Fruit fly (Drosophila melanogaster) whole organism, embryonic: ENCODE data around the gene CG43800.

Experiments used
- Awh ChIP-seq: fragments of 200-800 bp; sonication (Bioruptor generic); IDR thresholded peaks from 2 replicates; pipeline ENCODE4, ENCODE4 v1.3.6; 2022; ENCODE audit warnings: missing biosample characterization, missing genetic modification characterization
- Bgb ChIP-seq: fragments of 200-800 bp; sonication (Bioruptor generic); IDR thresholded peaks from 2 replicates; pipeline ENCODE4 v1.3.6; 2022; ENCODE audit warnings: missing biosample characterization, missing genetic modification characterization; ENCODE audit not compliant: partially characterized antibody
- CG11398 ChIP-seq: fragments of 200-800 bp; sonication (Bioruptor generic); optimal IDR thresholded peaks from 2 replicates; lab custom pipeline; 2016; ENCODE audit warnings: missing biosample characterization, missing genetic modification characterization
- CG12219 ChIP-seq: fragments of 200-800 bp; sonication (Bioruptor generic); optimal IDR thresholded peaks from 3 replicates; lab custom pipeline; 2018; ENCODE audit warnings: missing biosample characterization, mild to moderate bottlenecking, missing genetic modification characterization
- CG12769 ChIP-seq: fragments of 200-800 bp; sonication (Bioruptor generic); optimal IDR thresholded peaks from 2 replicates; lab custom pipeline; 2019; ENCODE audit warnings: missing biosample characterization, mild to moderate bottlenecking, missing genetic modification characterization, moderate library complexity
- CG14860 ChIP-seq: fragments of 200-800 bp; sonication (Bioruptor generic); IDR thresholded peaks from 3 replicates; pipeline ENCODE4 v1.3.6; 2022; ENCODE audit warnings: missing biosample characterization, missing genetic modification characterization; ENCODE audit not compliant: partially characterized antibody
- CG15269 ChIP-seq: fragments of 200-800 bp; sonication (Bioruptor generic); optimal IDR thresholded peaks from 2 replicates; lab custom pipeline; 2018; ENCODE audit warnings: missing biosample characterization, mild to moderate bottlenecking, missing genetic modification characterization, moderate library complexity
- CG1603 ChIP-seq: fragments of 200-800 bp; sonication (Bioruptor generic); optimal IDR thresholded peaks from 2 replicates; lab custom pipeline; 2019; ENCODE audit warnings: missing biosample characterization, mild to moderate bottlenecking, missing genetic modification characterization, moderate library complexity
- CG17328 ChIP-seq: fragments of 200-800 bp; sonication (Bioruptor generic); IDR thresholded peaks from 2 replicates; pipeline ENCODE4 v1.3.6; 2022; ENCODE audit warnings: missing biosample characterization, missing genetic modification characterization
- CG18764 ChIP-seq: fragments of 200-800 bp; sonication (Bioruptor generic); optimal IDR thresholded peaks from 3 replicates; lab custom pipeline; 2016; ENCODE audit warnings: missing biosample characterization, missing genetic modification characterization
- CG2875 ChIP-seq: fragments of 200-800 bp; sonication (Bioruptor generic); optimal IDR thresholded peaks from 2 replicates; lab custom pipeline; 2017; ENCODE audit warnings: missing biosample characterization, mild to moderate bottlenecking, missing genetic modification characterization, missing genetic modification reagents
- CG30020 ChIP-seq: fragments of 200-800 bp; optimal IDR thresholded peaks from 2 replicates; lab custom pipeline; 2019; ENCODE audit warnings: missing biosample characterization, mild to moderate bottlenecking, missing genetic modification characterization, moderate library complexity
- CG43689 ChIP-seq: fragments of 200-800 bp; sonication (Bioruptor generic); IDR thresholded peaks from 2 replicates; pipeline ENCODE4 v1.3.6; 2022; ENCODE audit warnings: missing biosample characterization, missing genetic modification characterization
- CG4617 ChIP-seq: fragments of 200-800 bp; sonication (Bioruptor generic); optimal IDR thresholded peaks from 3 replicates; lab custom pipeline; 2016; ENCODE audit warnings: missing biosample characterization, missing genetic modification characterization, borderline replicate concordance
- CG7987 ChIP-seq: fragments of 200-800 bp; sonication (Bioruptor generic); optimal IDR thresholded peaks from 2 replicates; lab custom pipeline; 2018; ENCODE audit warnings: missing biosample characterization, mild to moderate bottlenecking, missing genetic modification characterization, moderate library complexity
- CG8944 ChIP-seq: fragments of 200-800 bp; sonication (Bioruptor generic); optimal IDR thresholded peaks from 3 replicates; lab custom pipeline; 2016; ENCODE audit warnings: missing biosample characterization, missing genetic modification characterization
- CG9609 ChIP-seq: fragments of 200-800 bp; sonication (Bioruptor generic); optimal IDR thresholded peaks from 3 replicates; lab custom pipeline; 2016; ENCODE audit warnings: missing biosample characterization, missing genetic modification characterization
- Dbx ChIP-seq: fragments of 200-800 bp; sonication (Bioruptor generic); IDR thresholded peaks from 3 replicates; pipeline ENCODE4 v1.3.6; 2022; ENCODE audit warnings: missing biosample characterization, missing genetic modification characterization
- Dfd ChIP-seq, 2 experiments: fragments of >200 bp; optimal IDR thresholded peaks; 2 replicates each; lab custom pipeline; 2017; ENCODE audit warnings: missing biosample characterization in 2 of 2, missing genetic modification characterization in 2 of 2
- Eip74EF ChIP-seq, 2 experiments: fragments of 200-800 bp in 1 of 2; fragments of >200 bp in 1 of 2; sonication (Bioruptor generic) in 1 of 2; optimal IDR thresholded peaks; 2 replicates each; lab custom pipeline; 2017 to 2019; ENCODE audit warnings: missing biosample characterization in 2 of 2, missing genetic modification characterization in 2 of 2, mild to moderate bottlenecking in 1 of 2, moderate library complexity in 1 of 2
- Gug ChIP-seq: fragments of 200-800 bp; sonication (Bioruptor generic); IDR thresholded peaks from 4 replicates; pipeline ENCODE4 v1.3.6; 2022; ENCODE audit warnings: missing biosample characterization, missing genetic modification characterization
- H15 ChIP-seq: fragments of 200-800 bp; sonication (Bioruptor generic); IDR thresholded peaks from 3 replicates; pipeline ENCODE4 v1.3.6; 2022; ENCODE audit warnings: missing biosample characterization, missing genetic modification characterization
- Mes4 ChIP-seq: fragments of 200-800 bp; sonication (Bioruptor generic); optimal IDR thresholded peaks from 2 replicates; lab custom pipeline; 2016; ENCODE audit warnings: missing biosample characterization, missing genetic modification characterization
- Optix ChIP-seq: fragments of 200-800 bp; sonication (Bioruptor generic); IDR thresholded peaks from 3 replicates; pipeline ENCODE4 v1.3.6; 2022; ENCODE audit warnings: missing biosample characterization, missing genetic modification characterization
- Spps ChIP-seq: fragments of 200-800 bp; sonication (Bioruptor generic); optimal IDR thresholded peaks from 2 replicates; lab custom pipeline; 2018; ENCODE audit warnings: missing biosample characterization, mild to moderate bottlenecking, missing genetic modification characterization
- Taf1 ChIP-seq: fragments of 200-800 bp; sonication (Bioruptor generic); IDR thresholded peaks from 2 replicates; pipeline ENCODE4 v1.3.6; 2022; ENCODE audit warnings: missing biosample characterization, missing genetic modification characterization
- Vsx1 ChIP-seq: fragments of 200-800 bp; sonication (Bioruptor generic); optimal IDR thresholded peaks from 2 replicates; lab custom pipeline; 2017; ENCODE audit warnings: missing biosample characterization, mild to moderate bottlenecking, missing genetic modification characterization, missing genetic modification reagents
- YL-1 ChIP-seq: fragments of 200-800 bp; sonication (Bioruptor generic); optimal IDR thresholded peaks from 3 replicates; lab custom pipeline; 2017; ENCODE audit warnings: missing biosample characterization, mild to moderate bottlenecking, missing genetic modification characterization
- ab ChIP-seq: fragments of 200-800 bp; sonication (Bioruptor generic); optimal IDR thresholded peaks from 2 replicates; lab custom pipeline; 2016; ENCODE audit warnings: missing biosample characterization, missing genetic modification characterization
- ara ChIP-seq: fragments of 200-800 bp; sonication (Bioruptor generic); IDR thresholded peaks from 2 replicates; pipeline ENCODE4 v1.3.6; 2022; ENCODE audit warnings: missing biosample characterization, missing genetic modification characterization
- ase ChIP-seq: fragments of 200-800 bp; sonication (Bioruptor generic); IDR thresholded peaks from 3 replicates; pipeline ENCODE4 v1.3.6; 2022; ENCODE audit warnings: missing biosample characterization, missing genetic modification characterization
- ato ChIP-seq: fragments of 200-800 bp; sonication (Bioruptor generic); IDR thresholded peaks from 2 replicates; pipeline ENCODE4 v1.3.6; 2022; ENCODE audit warnings: missing biosample characterization, missing genetic modification characterization; ENCODE audit not compliant: partially characterized antibody
- corto ChIP-seq: fragments of 200-800 bp; sonication (Bioruptor generic); optimal IDR thresholded peaks from 2 replicates; lab custom pipeline; 2016; ENCODE audit warnings: missing biosample characterization, mild to moderate bottlenecking, missing genetic modification characterization, moderate library complexity
- crc ChIP-seq: fragments of 200-800 bp; sonication (Bioruptor generic); optimal IDR thresholded peaks from 2 replicates; lab custom pipeline; 2016; ENCODE audit warnings: missing biosample characterization, missing genetic modification characterization
- croc ChIP-seq: fragments of 200-800 bp; sonication (Bioruptor generic); conservative IDR thresholded peaks from 3 replicates; pipeline ENCODE4 v1.3.6; 2022; ENCODE audit warnings: missing biosample characterization, missing genetic modification characterization
- dmrt11E ChIP-seq: fragments of 200-800 bp; sonication (Bioruptor generic); optimal IDR thresholded peaks from 3 replicates; lab custom pipeline; 2018; ENCODE audit warnings: missing biosample characterization, mild to moderate bottlenecking, missing genetic modification characterization, moderate library complexity
- dmrt99B ChIP-seq: fragments of 200-800 bp; sonication (Bioruptor generic); optimal IDR thresholded peaks from 2 replicates; lab custom pipeline; 2018; ENCODE audit warnings: missing biosample characterization, mild to moderate bottlenecking, missing genetic modification characterization, moderate library complexity
- ewg ChIP-seq: fragments of 200-800 bp; sonication (Bioruptor generic); optimal IDR thresholded peaks from 3 replicates; lab custom pipeline; 2017; ENCODE audit warnings: mild to moderate bottlenecking, missing biosample characterization, missing genetic modification reagents, missing genetic modification characterization
- luna ChIP-seq: fragments of 200-800 bp; sonication (Bioruptor generic); optimal IDR thresholded peaks from 2 replicates; lab custom pipeline; 2016; ENCODE audit warnings: missing biosample characterization, missing genetic modification characterization
- mld ChIP-seq: fragments of 200-800 bp; sonication (Bioruptor generic); IDR thresholded peaks from 3 replicates; pipeline ENCODE4 v1.3.6; 2022; ENCODE audit warnings: missing biosample characterization, missing genetic modification characterization; ENCODE audit not compliant: partially characterized antibody
- pb ChIP-seq: fragments of 200-800 bp; sonication (Bioruptor generic); optimal IDR thresholded peaks from 3 replicates; lab custom pipeline; 2016; ENCODE audit warnings: missing biosample characterization, missing genetic modification characterization
- pita ChIP-seq: fragments of 200-800 bp; sonication (Bioruptor generic); optimal IDR thresholded peaks from 2 replicates; lab custom pipeline; 2017; ENCODE audit warnings: missing biosample characterization, mild to moderate bottlenecking, missing genetic modification characterization
- ranshi ChIP-seq: fragments of 200-800 bp; sonication (Bioruptor generic); IDR thresholded peaks from 2 replicates; pipeline ENCODE4 v1.3.6; 2022; ENCODE audit warnings: missing biosample characterization, missing genetic modification characterization
- rib ChIP-seq: fragments of 200-800 bp; sonication (Bioruptor generic); IDR thresholded peaks from 2 replicates; pipeline ENCODE4 v1.3.6; 2022; ENCODE audit warnings: missing biosample characterization, missing genetic modification characterization
- sd ChIP-seq: fragments of 200-800 bp; sonication (Bioruptor generic); optimal IDR thresholded peaks from 3 replicates; lab custom pipeline; 2018; ENCODE audit warnings: missing biosample characterization, mild to moderate bottlenecking, missing genetic modification characterization, moderate library complexity
- sens ChIP-seq: fragments of 200-800 bp; sonication (Bioruptor generic); peaks from one replicate; lab custom pipeline; 2016; ENCODE audit warnings: missing biosample characterization, missing genetic modification characterization
- shn ChIP-seq: fragments of 200-800 bp; sonication (Bioruptor generic); optimal IDR thresholded peaks from 3 replicates; lab custom pipeline; 2016; ENCODE audit warnings: missing biosample characterization, missing genetic modification characterization
- sim ChIP-seq: fragments of 200-800 bp; sonication (Bioruptor generic); IDR thresholded peaks from 2 replicates; pipeline ENCODE4 v1.3.6; 2022; ENCODE audit warnings: missing biosample characterization, missing genetic modification characterization
- tap ChIP-seq: fragments of 200-800 bp; optimal IDR thresholded peaks from 3 replicates; lab custom pipeline; 2019; ENCODE audit warnings: missing biosample characterization, mild to moderate bottlenecking, missing genetic modification characterization, moderate library complexity
- unpg ChIP-seq: fragments of 200-800 bp; sonication (Bioruptor generic); optimal IDR thresholded peaks from 3 replicates; lab custom pipeline; 2018; ENCODE audit warnings: missing biosample characterization, mild to moderate bottlenecking, missing genetic modification characterization, moderate library complexity
- usp ChIP-seq: fragments of >200 bp; optimal IDR thresholded peaks from 2 replicates; lab custom pipeline; 2017; ENCODE audit warnings: missing biosample characterization, missing genetic modification characterization
- zfh2 ChIP-seq: fragments of 200-800 bp; sonication (Bioruptor generic); optimal IDR thresholded peaks from 2 replicates; lab custom pipeline; 2016; ENCODE audit warnings: missing biosample characterization, missing genetic modification characterization

CG43800 gene

DNA sequence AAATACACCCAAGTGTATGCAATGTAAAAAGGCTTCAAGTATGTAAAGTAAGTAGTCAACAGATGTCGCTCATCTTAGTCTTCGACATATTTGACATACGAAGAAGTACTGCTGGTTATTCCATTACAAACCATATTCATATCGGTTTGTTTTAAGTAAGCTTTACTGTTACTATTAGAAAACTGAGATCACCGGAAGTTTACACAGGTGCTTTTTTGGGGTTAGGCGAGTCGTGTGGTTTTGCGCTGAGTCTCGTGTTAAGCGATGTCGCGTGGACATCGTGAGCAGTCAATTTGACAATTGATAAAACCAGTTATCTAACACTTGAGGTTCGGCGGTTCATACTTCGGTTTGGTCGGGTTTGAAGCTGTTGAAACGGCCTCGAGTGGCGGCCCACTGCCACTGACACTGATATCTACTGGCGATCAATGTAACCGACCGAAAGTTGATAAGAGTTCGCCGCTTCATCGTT is 22.1 kb upstream of the CG43800 start (continued):
- TF ChIP-seq sens (GFP tag; lab: Kevin White, UChicago) (peak; percentile 35), luna (GFP tag; lab: Kevin White, UChicago) (no peak), CG9609 (GFP tag; lab: Kevin White, UChicago) (no peak), CG17328 (no peak), CG4617 (GFP tag; lab: Kevin White, UChicago) (no peak), Vsx1 (GFP tag; lab: Kevin White, UChicago) (no peak), shn (GFP tag; lab: Kevin White, UChicago) (no peak), croc (GFP tag; lab: Robert Waterston, UW) (no peak), Bgb (peak; percentile 45), Dfd (GFP tag; optimal IDR thresholded peaks at IDR 0.05; lab: Kevin White, UChicago) (no peak), dmrt99B (tag; lab: Kevin White, UChicago) (no peak), rib (no peak), CG30020 (no peak), CG14860 (GFP tag; lab: Robert Waterston, UW) (peak; percentile 56; the same call in 2 of the 3 replicates), ewg (no peak), ase (no peak), CG15269 (tag; lab: Kevin White, UChicago) (peak; percentile 3), tap (no peak), CG12219 (GFP tag; lab: Kevin White, UChicago) (no peak), unpg (GFP tag; lab: Kevin White, UChicago) (no peak), Mes4 (no peak), zfh2 (GFP tag; lab: Kevin White, UChicago) (no peak), Taf1 (no peak), Awh (GFP tag; lab: Robert Waterston, UW) (no peak), ara (GFP tag; lab: Robert Waterston, UW) (no peak), CG2875 (GFP tag; lab: Kevin White, UChicago) (no peak), Optix (GFP tag; lab: Robert Waterston, UW) (no peak), CG11398 (GFP tag; lab: Kevin White, UChicago) (no peak), ranshi (GFP tag; lab: Robert Waterston, UW) (no peak), CG18764 (no peak), CG1603 (tag; lab: Kevin White, UChicago) (no peak), pita (GFP tag; lab: Kevin White, UChicago) (no peak), sd (tag; lab: Kevin White, UChicago) (peak; percentile 31), pb (no peak), H15 (GFP tag; lab: Robert Waterston, UW) (no peak), dmrt11E (tag; lab: Kevin White, UChicago) (no peak), crc (GFP tag; lab: Kevin White, UChicago) (no peak), Spps (no peak), mld (GFP tag; lab: Robert Waterston, UW) (no peak), CG12769 (peak; percentile 23), sim (GFP tag; lab: Robert Waterston, UW) (no peak), CG7987 (GFP tag; lab: Kevin White, UChicago) (peak; percentile 34), Gug (GFP tag; lab: Robert Waterston, UW) (no peak), YL-1 (no peak), corto (GFP tag; lab: Kevin White, UChicago) (no peak), Dbx (GFP tag; lab: Robert Waterston, UW) (no peak), ab (no peak), usp (GFP tag; lab: Kevin White, UChicago) (no peak), ato (no peak), CG43689 (no peak), Eip74EF (GFP tag; optimal IDR thresholded peaks at IDR 0.05; lab: Kevin White, UChicago) (peak in 1 of 2 experiments; percentile 87), CG8944 (GFP tag; lab: Kevin White, UChicago) (no peak)
